Worm (Caenorhabditis elegans) whole organism, young adult: ENCODE data around the gene serp-1.2.
A peak's percentile ranks its signal among the peaks of the same experiment; 100 is the strongest.

Source experiments
- C06A6.2 ChIP-seq: fragments of 200-800 bp; sonication (Bioruptor generic); conservative IDR thresholded peaks from 2 replicates; pipeline ENCODE4 v1.3.6; 2022; ENCODE audit warnings: missing genetic modification characterization, missing compliant biosample characterization
- F22D6.2 ChIP-seq: sonication (generic microtip); optimal IDR thresholded peaks from 2 replicates; lab custom pipeline; 2016; ENCODE audit warnings: mild to moderate bottlenecking, missing genetic modification characterization, missing compliant biosample characterization
- F23B12.7 ChIP-seq: sonication (generic microtip); optimal IDR thresholded peaks from 2 replicates; lab custom pipeline; 2017; ENCODE audit warnings: missing genetic modification characterization, mild to moderate bottlenecking, missing compliant biosample characterization, antibody characterized with exemption, moderate library complexity; ENCODE audit not compliant: insufficient read depth
- F57A8.1 ChIP-seq: fragments of 200-800 bp; sonication (Bioruptor generic); optimal IDR thresholded peaks from 2 replicates; lab custom pipeline; 2018; ENCODE audit warnings: mild to moderate bottlenecking, missing genetic modification characterization, moderate library complexity, missing compliant biosample characterization
- F57C9.4 ChIP-seq: sonication (generic microtip); optimal IDR thresholded peaks from 2 replicates; lab custom pipeline; 2017; ENCODE audit warnings: mild to moderate bottlenecking, missing genetic modification characterization, missing compliant biosample characterization
- T26A5.8 ChIP-seq: sonication (generic microtip); optimal IDR thresholded peaks from 2 replicates; lab custom pipeline; 2016; ENCODE audit warnings: missing genetic modification characterization, missing compliant biosample characterization
- ama-1 ChIP-seq, 3 experiments: fragments of 150-350 bp in 1 of 3; sonication (generic microtip) in 2 of 3; optimal IDR thresholded peaks; 2 replicates each; lab custom pipeline; 2014 to 2018; ENCODE audit warnings: missing biosample characterization in 2 of 3, missing genetic modification characterization in 2 of 3, missing genetic modification reagents in 2 of 3
- aptf-2 ChIP-seq: fragments of 200-800 bp; sonication (Bioruptor generic); conservative IDR thresholded peaks from 2 replicates; pipeline ENCODE4 v1.3.6; 2022; ENCODE audit warnings: missing genetic modification reagents, missing genetic modification characterization, missing compliant biosample characterization
- attf-3 ChIP-seq: fragments of 200-800 bp; sonication (Bioruptor generic); conservative IDR thresholded peaks from 2 replicates; pipeline ENCODE4 v1.3.6; 2022; ENCODE audit warnings: missing genetic modification reagents, missing genetic modification characterization, missing compliant biosample characterization
- cebp-1 ChIP-seq, 2 experiments: fragments of 200-800 bp in 1 of 2; sonication (Bioruptor generic) in 1 of 2; sonication (generic microtip) in 1 of 2; IDR thresholded peaks in 1 of 2; optimal IDR thresholded peaks in 1 of 2; 2 replicates each; pipeline versions ENCODE4 v1.3.6 to Lab custom; 2017 to 2022; ENCODE audit warnings: missing compliant biosample characterization in 2 of 2, missing genetic modification characterization in 2 of 2, mild to moderate bottlenecking in 1 of 2, missing genetic modification reagents in 1 of 2, moderate library complexity in 1 of 2
- ceh-27 ChIP-seq: fragments of 200-800 bp; sonication (Bioruptor generic); optimal IDR thresholded peaks from 2 replicates; lab custom pipeline; 2018; ENCODE audit warnings: mild to moderate bottlenecking, missing genetic modification characterization, moderate library complexity, missing compliant biosample characterization
- ceh-40 ChIP-seq: fragments of 200-800 bp; sonication (Bioruptor generic); IDR thresholded peaks from 2 replicates; pipeline ENCODE4 v1.3.6; 2022; ENCODE audit warnings: missing genetic modification characterization, missing compliant biosample characterization
- ceh-58 ChIP-seq: fragments of 200-800 bp; sonication (Bioruptor generic); IDR thresholded peaks from 2 replicates; pipeline ENCODE4 v1.3.6; 2022; ENCODE audit warnings: missing genetic modification characterization, missing compliant biosample characterization
- ceh-91 ChIP-seq: fragments of 200-800 bp; sonication (Bioruptor generic); IDR thresholded peaks from 2 replicates; pipeline ENCODE4 v1.3.6; 2022; ENCODE audit warnings: missing genetic modification reagents, missing genetic modification characterization, missing compliant biosample characterization
- chd-7 ChIP-seq: sonication (generic microtip); optimal IDR thresholded peaks from 2 replicates; lab custom pipeline; 2016; ENCODE audit warnings: mild to moderate bottlenecking, missing genetic modification characterization, moderate library complexity, missing compliant biosample characterization
- dpff-1 ChIP-seq: sonication (generic microtip); optimal IDR thresholded peaks from 2 replicates; lab custom pipeline; 2017; ENCODE audit warnings: mild to moderate bottlenecking, missing genetic modification characterization, missing compliant biosample characterization
- egl-44 ChIP-seq: fragments of 200-800 bp; sonication (Bioruptor generic); IDR thresholded peaks from 2 replicates; pipeline ENCODE4 v1.3.6; 2022; ENCODE audit warnings: missing genetic modification reagents, missing genetic modification characterization, missing compliant biosample characterization
- him-1 ChIP-seq: sonication (generic microtip); optimal IDR thresholded peaks from 2 replicates; lab custom pipeline; 2016; ENCODE audit warnings: missing genotype, missing genetic modification reagents, missing genetic modification characterization, missing compliant biosample characterization
- hmg-20 ChIP-seq: fragments of 200-800 bp; sonication (Bioruptor generic); IDR thresholded peaks from 2 replicates; pipeline ENCODE4 v1.3.6; 2022; ENCODE audit warnings: missing genetic modification reagents, missing genetic modification characterization, missing compliant biosample characterization
- hsf-1 ChIP-seq: fragments of 200-800 bp; sonication (Bioruptor generic); IDR thresholded peaks from 2 replicates; pipeline ENCODE4 v1.3.6; 2022; ENCODE audit warnings: missing genetic modification reagents, missing genetic modification characterization, missing compliant biosample characterization
- let-607 ChIP-seq, 2 experiments: fragments of 200-800 bp in 1 of 2; sonication (Bioruptor generic) in 1 of 2; sonication (generic microtip) in 1 of 2; optimal IDR thresholded peaks; 2 replicates each; lab custom pipeline; 2016 to 2018; ENCODE audit warnings: mild to moderate bottlenecking in 2 of 2, missing compliant biosample characterization in 2 of 2, missing genetic modification characterization in 2 of 2, moderate library complexity in 2 of 2, missing genotype in 1 of 2
- lin-54 ChIP-seq: fragments of 200-800 bp; sonication (Bioruptor generic); optimal IDR thresholded peaks from 2 replicates; lab custom pipeline; 2018; ENCODE audit warnings: mild to moderate bottlenecking, missing genetic modification characterization, missing compliant biosample characterization
- lsl-1 ChIP-seq: fragments of 200-800 bp; sonication (Bioruptor generic); optimal IDR thresholded peaks from 2 replicates; lab custom pipeline; 2018; ENCODE audit warnings: mild to moderate bottlenecking, missing genetic modification characterization, moderate library complexity, missing compliant biosample characterization
- madf-10 ChIP-seq: sonication (generic microtip); optimal IDR thresholded peaks from 2 replicates; lab custom pipeline; 2016; ENCODE audit warnings: mild to moderate bottlenecking, missing genetic modification characterization, missing compliant biosample characterization
- madf-8 ChIP-seq: fragments of 200-800 bp; sonication (Bioruptor generic); conservative IDR thresholded peaks from 2 replicates; pipeline ENCODE4 v1.3.6; 2022; ENCODE audit warnings: missing genetic modification reagents, missing genetic modification characterization, missing compliant biosample characterization
- mel-28 ChIP-seq: sonication (generic microtip); optimal IDR thresholded peaks from 2 replicates; lab custom pipeline; 2016; ENCODE audit warnings: borderline replicate concordance, mild to moderate bottlenecking, missing genetic modification characterization, missing compliant biosample characterization
- mes-4 ChIP-seq: sonication (generic microtip); optimal IDR thresholded peaks from 2 replicates; lab custom pipeline; 2016; ENCODE audit warnings: missing genotype, missing genetic modification characterization, missing compliant biosample characterization
- mxl-1 ChIP-seq: sonication (generic microtip); optimal IDR thresholded peaks from 2 replicates; lab custom pipeline; 2016; ENCODE audit warnings: missing genetic modification characterization, missing compliant biosample characterization
- nfyb-1 ChIP-seq: fragments of 200-800 bp; sonication (Bioruptor generic); IDR thresholded peaks from 2 replicates; pipeline ENCODE4 v1.3.6; 2022; ENCODE audit warnings: missing genetic modification reagents, missing genetic modification characterization, missing compliant biosample characterization
- nhr-80 ChIP-seq: sonication (generic microtip); optimal IDR thresholded peaks from 2 replicates; lab custom pipeline; 2016; ENCODE audit warnings: missing genetic modification characterization, missing compliant biosample characterization
- snpc-1.3 ChIP-seq: sonication (generic microtip); optimal IDR thresholded peaks from 2 replicates; lab custom pipeline; 2017; ENCODE audit warnings: missing genetic modification characterization, mild to moderate bottlenecking, missing compliant biosample characterization, antibody characterized with exemption, moderate library complexity, missing genotype, missing genetic modification reagents; ENCODE audit not compliant: insufficient read depth
- snpc-4 ChIP-seq, 5 experiments: fragments of 150-350 bp in 1 of 5; sonication (generic microtip) in 4 of 5; optimal IDR thresholded peaks; 2 replicates each; lab custom pipeline; 2014 to 2018; ENCODE audit warnings: missing genetic modification characterization in 5 of 5, missing biosample characterization in 3 of 5, antibody characterized with exemption in 2 of 5, mild to moderate bottlenecking in 2 of 5, missing compliant biosample characterization in 2 of 5, missing genotype in 2 of 5, moderate library complexity in 2 of 5, missing genetic modification reagents in 1 of 5
- unc-130 ChIP-seq: sonication (generic microtip); optimal IDR thresholded peaks from 2 replicates; lab custom pipeline; 2016; ENCODE audit warnings: missing genetic modification reagents, missing genetic modification characterization, missing compliant biosample characterization
- xnd-1 ChIP-seq: sonication (generic microtip); optimal IDR thresholded peaks from 2 replicates; lab custom pipeline; 2016; ENCODE audit warnings: missing genotype, missing genetic modification reagents, missing genetic modification characterization, missing compliant biosample characterization
- ztf-22 ChIP-seq: fragments of 200-800 bp; sonication (Bioruptor generic); optimal IDR thresholded peaks from 2 replicates; lab custom pipeline; 2018; ENCODE audit warnings: mild to moderate bottlenecking, missing genetic modification characterization, moderate library complexity, missing compliant biosample characterization
- ztf-28 ChIP-seq: fragments of 200-800 bp; sonication (Bioruptor generic); IDR thresholded peaks from 2 replicates; pipeline ENCODE4 v1.3.6; 2022; ENCODE audit warnings: missing genetic modification reagents, missing genetic modification characterization, missing compliant biosample characterization
- ztf-6 ChIP-seq: fragments of 200-800 bp; sonication (Bioruptor generic); IDR thresholded peaks from 2 replicates; pipeline ENCODE4 v1.3.6; 2022; ENCODE audit warnings: missing genetic modification reagents, missing genetic modification characterization, missing compliant biosample characterization

Gene serp-1.2

ce11 chrIV:8225357-8225756, at the start of gene serp-1.2:
serp-1.2 (plus strand) TSS chrIV:8225674.
- TF ChIP-seq nhr-80 (tag; lab: Kevin White, UChicago) (peak; percentile 66), mxl-1 (no peak), madf-8 (no peak), T26A5.8 (tag; lab: Kevin White, UChicago) (no peak), ztf-22 (GFP tag; lab: Kevin White, UChicago) (no peak), lsl-1 (GFP tag; lab: Kevin White, UChicago) (no peak), snpc-4 (GFP tag; optimal IDR thresholded peaks at IDR 0.05; lab: Kevin White, UChicago) (no peak), snpc-4 (tag; optimal IDR thresholded peaks at IDR 0.05; lab: Kevin White, UChicago) (peak in 1 of 4 experiments; percentile 9), lin-54 (no peak), hsf-1 (GFP tag; lab: Robert Waterston, UW) (no peak), madf-10 (tag; lab: Kevin White, UChicago) (no peak), let-607 (tag; optimal IDR thresholded peaks at IDR 0.05; lab: Kevin White, UChicago) (peak in 1 of 2 experiments; percentile 51), C06A6.2 (GFP tag; lab: Robert Waterston, UW) (no peak), ceh-58 (GFP tag; lab: Robert Waterston, UW) (no peak), hmg-20 (GFP tag; lab: Robert Waterston, UW) (no peak), nfyb-1 (no peak), attf-3 (peak; percentile 85), F57C9.4 (tag; lab: Kevin White, UChicago) (no peak)
- TF ChIP-seq, all 124 proteins: peak for 4

ce11 chrIV:8175686-8176532, 49.6 kb upstream of the serp-1.2 start, which contains the start of gene pct-1:
pct-1 (plus strand) TSS chrIV:8176482.
- TF ChIP-seq ceh-40 (no peak), F22D6.2 (tag; lab: Kevin White, UChicago) (no peak), snpc-1.3 (tag; lab: Kevin White, UChicago) (no peak), mel-28 (tag; lab: Kevin White, UChicago) (no peak), him-1 (tag; lab: Kevin White, UChicago) (no peak)
- TF ChIP-seq, all 124 proteins: peak for 0

ce11 chrIV:8181404-8181803, 44.1 kb upstream of the serp-1.2 start:
- TF ChIP-seq nfyb-1 (no peak), ceh-27 (GFP tag; lab: Kevin White, UChicago) (no peak), let-607 (tag; optimal IDR thresholded peaks at IDR 0.05; lab: Kevin White, UChicago) (no peak), ztf-28 (GFP tag; lab: Robert Waterston, UW) (no peak), chd-7 (tag; lab: Kevin White, UChicago) (no peak), F23B12.7 (tag; lab: Kevin White, UChicago) (no peak), cebp-1 (GFP tag; IDR thresholded peaks at IDR 0.05; lab: Robert Waterston, UW) (no peak), cebp-1 (tag; optimal IDR thresholded peaks at IDR 0.05; lab: Kevin White, UChicago) (no peak), aptf-2 (GFP tag; lab: Robert Waterston, UW) (no peak), ztf-6 (GFP tag; lab: Robert Waterston, UW) (no peak), mes-4 (tag; lab: Kevin White, UChicago) (no peak), F22D6.2 (tag; lab: Kevin White, UChicago) (no peak), unc-130 (no peak), xnd-1 (tag; lab: Kevin White, UChicago) (no peak), F57A8.1 (no peak), ceh-91 (GFP tag; lab: Robert Waterston, UW) (no peak), dpff-1 (tag; lab: Kevin White, UChicago) (no peak), ama-1 (optimal IDR thresholded peaks at IDR 0.05; lab: Kevin White, UChicago) (no peak), ama-1 (GFP tag; optimal IDR thresholded peaks at IDR 0.05; lab: Kevin White, UChicago) (no peak), egl-44 (GFP tag; lab: Robert Waterston, UW) (no peak)
